Worm (Caenorhabditis elegans): Measurements from ENCODE around the gene egli-1.
A peak's percentile ranks its signal among the peaks of the same experiment; 100 is the strongest.

The egli-1 gene

ce11 chrII:9295678-9296077 lies 28.1 kb upstream of the egli-1 start, which contains the start of gene C01G6.9:
Gene C01G6.9, minus strand, starts transcription at chrII:9295818.
- TF ChIP-seq tbx-8 (GFP tag; optimal IDR thresholded peaks at IDR 0.05) (no peak), lin-13 (tag; optimal IDR thresholded peaks at IDR 0.05) (no peak), blmp-1 (tag; optimal IDR thresholded peaks at IDR 0.05) (no peak), flh-1 (GFP tag; optimal IDR thresholded peaks at IDR 0.05) (no peak), unc-39 (tag; optimal IDR thresholded peaks at IDR 0.05) (no peak), nhr-28 (tag; optimal IDR thresholded peaks at IDR 0.05) (no peak), sptf-1 (tag; optimal IDR thresholded peaks at IDR 0.05) (no peak), zip-8 (tag; optimal IDR thresholded peaks at IDR 0.05) (no peak), mls-2 (tag; optimal IDR thresholded peaks at IDR 0.05) (no peak), snpc-4 (tag; optimal IDR thresholded peaks at IDR 0.05) (no peak), unc-120 (tag; optimal IDR thresholded peaks at IDR 0.05; ENCODE audit: poor library complexity, severe bottlenecking) (no peak), bed-3 (GFP tag; optimal IDR thresholded peaks at IDR 0.05) (no peak), ceh-39 (tag; optimal IDR thresholded peaks at IDR 0.05) (no peak), mep-1 (tag; optimal IDR thresholded peaks at IDR 0.05) (no peak), pha-4 (tag; optimal IDR thresholded peaks at IDR 0.05) (no peak), nhr-76 (tag; optimal IDR thresholded peaks at IDR 0.05) (no peak), ham-2 (GFP tag; optimal IDR thresholded peaks at IDR 0.05) (no peak), M03D4.4 (tag; optimal IDR thresholded peaks at IDR 0.05) (no peak), lsy-2 (tag; optimal IDR thresholded peaks at IDR 0.05) (no peak), nhr-12 (tag; optimal IDR thresholded peaks at IDR 0.05) (no peak)

ce11 chrII:9299679-9300078 lies 24.1 kb upstream of the egli-1 start:
- TF ChIP-seq unc-62 (GFP tag; optimal IDR thresholded peaks at IDR 0.05): peak; percentile 53
- TF ChIP-seq mab-5 (tag; optimal IDR thresholded peaks at IDR 0.05): peak; percentile 88
- TF ChIP-seq nhr-76 (tag; optimal IDR thresholded peaks at IDR 0.05): no peak
- TF ChIP-seq unc-120 (tag; optimal IDR thresholded peaks at IDR 0.05; ENCODE audit: poor library complexity, severe bottlenecking): peak; percentile 10
- no peak for TF ChIP-seq snpc-4 (tag; optimal IDR thresholded peaks at IDR 0.05)
- peak; percentile 31 for TF ChIP-seq hlh-1 (tag; optimal IDR thresholded peaks at IDR 0.05)

DNA sequence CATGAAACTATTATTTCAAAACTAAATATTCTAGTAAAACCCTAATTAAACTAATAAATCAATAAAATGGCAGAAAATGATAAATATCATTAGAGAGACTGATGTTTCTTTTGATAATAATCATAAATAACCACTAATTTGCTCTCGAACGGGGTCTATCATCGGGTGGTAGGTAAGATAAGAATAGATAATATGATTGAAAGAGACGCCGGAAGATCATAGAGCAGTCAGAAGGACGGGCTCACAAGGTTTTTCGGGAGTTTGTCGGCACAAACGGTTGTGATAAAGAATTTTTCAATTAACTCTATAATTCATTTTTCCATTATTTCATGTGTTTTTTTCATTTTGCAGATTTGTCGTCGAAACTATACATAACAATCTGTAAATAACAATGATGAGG lies 22.7 kb upstream of the egli-1 start:
- TF ChIP-seq elt-1 (tag; optimal IDR thresholded peaks at IDR 0.05; ENCODE audit: borderline replicate concordance, insufficient read depth) (peak; percentile 22), sem-2 (GFP tag; optimal IDR thresholded peaks at IDR 0.05) (no peak), nhr-2 (tag; optimal IDR thresholded peaks at IDR 0.05) (peak; percentile 28), ceh-39 (tag; optimal IDR thresholded peaks at IDR 0.05) (no peak)

DNA sequence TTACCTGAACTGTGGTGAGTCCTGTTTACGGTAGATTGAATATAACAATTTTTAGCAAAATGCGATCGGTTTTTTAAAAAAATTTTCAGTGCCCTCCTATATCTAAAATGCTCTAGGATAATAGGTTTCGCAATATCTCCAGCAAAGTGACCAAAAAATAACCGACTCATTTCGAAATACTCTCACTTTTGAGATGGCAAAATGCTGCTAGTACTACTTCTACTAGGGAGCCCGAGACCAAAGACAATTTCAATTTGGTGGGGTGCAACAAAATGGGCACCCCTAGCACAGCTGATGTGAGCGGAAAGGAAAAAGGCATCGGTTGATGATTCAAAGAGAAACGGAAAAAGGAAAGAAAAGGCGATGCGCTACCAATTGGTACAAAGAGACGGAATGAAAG lies 20.2 kb upstream of the egli-1 start:
- no peak for TF ChIP-seq unc-39 (tag; optimal IDR thresholded peaks at IDR 0.05)
- TF ChIP-seq lin-32 (GFP tag; optimal IDR thresholded peaks at IDR 0.05): no peak
- TF ChIP-seq ces-1 (GFP tag; optimal IDR thresholded peaks at IDR 0.05): peak; percentile 8

DNA sequence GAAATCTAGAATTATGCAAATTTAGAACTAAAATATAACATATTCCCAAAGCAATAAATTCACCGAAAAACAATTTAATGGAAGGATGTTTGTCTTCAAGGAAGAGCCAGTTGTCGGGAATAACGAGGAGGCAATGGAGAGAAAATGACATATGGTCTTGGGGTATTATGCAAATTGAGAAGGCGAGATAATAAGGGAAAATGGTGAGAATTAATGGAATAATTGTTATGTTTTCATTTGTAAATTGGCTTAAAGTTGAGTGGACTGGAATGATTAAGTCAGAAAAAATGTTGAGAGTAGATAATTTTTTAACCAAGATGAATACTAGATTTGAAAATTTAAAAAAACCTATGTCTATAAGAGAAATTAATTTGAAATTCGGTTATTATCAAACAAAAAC lies 18.9 kb upstream of the egli-1 start:
- TF ChIP-seq nhr-237 (tag; optimal IDR thresholded peaks at IDR 0.05) (no peak), elt-3 (tag; optimal IDR thresholded peaks at IDR 0.05) (no peak), pha-4 (tag; optimal IDR thresholded peaks at IDR 0.05) (no peak), drap-1 (GFP tag; optimal IDR thresholded peaks at IDR 0.05) (no peak), hlh-1 (tag; optimal IDR thresholded peaks at IDR 0.05) (peak; percentile 26), ces-1 (GFP tag; optimal IDR thresholded peaks at IDR 0.05) (peak; percentile 94), unc-120 (tag; optimal IDR thresholded peaks at IDR 0.05; ENCODE audit: poor library complexity, severe bottlenecking) (no peak), cnd-1 (tag; optimal IDR thresholded peaks at IDR 0.05) (peak; percentile 20), ceh-43 (GFP tag; optimal IDR thresholded peaks at IDR 0.05) (no peak), nhr-28 (tag; optimal IDR thresholded peaks at IDR 0.05) (no peak), elt-1 (tag; optimal IDR thresholded peaks at IDR 0.05; ENCODE audit: borderline replicate concordance, insufficient read depth) (no peak), ceh-83 (GFP tag; optimal IDR thresholded peaks at IDR 0.05) (no peak), sptf-1 (tag; optimal IDR thresholded peaks at IDR 0.05) (no peak), bed-3 (GFP tag; optimal IDR thresholded peaks at IDR 0.05) (no peak), mls-2 (tag; optimal IDR thresholded peaks at IDR 0.05) (peak; percentile 34), ztf-11 (tag; optimal IDR thresholded peaks at IDR 0.05) (no peak), lin-32 (GFP tag; optimal IDR thresholded peaks at IDR 0.05) (no peak), sem-2 (GFP tag; optimal IDR thresholded peaks at IDR 0.05) (no peak), nhr-2 (tag; optimal IDR thresholded peaks at IDR 0.05) (no peak), lsy-2 (tag; optimal IDR thresholded peaks at IDR 0.05) (no peak), blmp-1 (tag; optimal IDR thresholded peaks at IDR 0.05) (no peak)
